Worm (Caenorhabditis elegans) whole organism, L4 larva: ENCODE measurements around the gene T19D2.13.
A peak's percentile ranks its signal among the peaks of the same experiment; 100 is the strongest.

ENCODE experiments used
- F10B5.3 ChIP-seq: sonication (generic microtip); optimal IDR thresholded peaks from 2 replicates; lab custom pipeline; 2016; ENCODE audit warnings: mild to moderate bottlenecking, missing genetic modification characterization, missing compliant biosample characterization
- F44E2.7 ChIP-seq: fragments of 200-800 bp; sonication (Bioruptor generic); IDR thresholded peaks from 2 replicates; pipeline ENCODE4 v2.1.2; 2022; ENCODE audit warnings: missing genetic modification characterization, missing compliant biosample characterization
- F49E8.2 ChIP-seq: sonication (generic microtip); optimal IDR thresholded peaks from 2 replicates; lab custom pipeline; 2016; ENCODE audit warnings: missing compliant biosample characterization, mild to moderate bottlenecking, missing genetic modification characterization, borderline replicate concordance
- T26A8.4 ChIP-seq: fragments of 200-800 bp; sonication (Bioruptor generic); IDR thresholded peaks from 2 replicates; pipeline ENCODE4 v1.3.6; 2022; ENCODE audit warnings: missing genetic modification characterization, missing compliant biosample characterization
- Y48G9A.11 ChIP-seq: fragments of 200-800 bp; sonication (Bioruptor generic); IDR thresholded peaks from 2 replicates; pipeline ENCODE4 v1.3.6; 2022; ENCODE audit warnings: missing genetic modification reagents, missing genetic modification characterization, missing compliant biosample characterization
- Y5F2A.4 ChIP-seq: fragments of 200-800 bp; sonication (Bioruptor generic); optimal IDR thresholded peaks from 2 replicates; lab custom pipeline; 2018; ENCODE audit warnings: mild to moderate bottlenecking, missing genetic modification characterization, missing compliant biosample characterization
- Y75B8A.6 ChIP-seq: fragments of 200-800 bp; sonication (Bioruptor generic); IDR thresholded peaks from 2 replicates; pipeline ENCODE4 v1.3.6; 2022; ENCODE audit warnings: missing genetic modification reagents, missing genetic modification characterization, missing compliant biosample characterization
- aha-1 ChIP-seq: fragments of 150-350 bp; peaks from one replicate; lab custom pipeline; 2014; ENCODE audit warnings: missing biosample characterization, missing genetic modification characterization
- aly-2 ChIP-seq: sonication (generic microtip); optimal IDR thresholded peaks from 2 replicates; lab custom pipeline; 2018; ENCODE audit warnings: missing biosample characterization, missing genetic modification characterization
- ama-1 ChIP-seq: fragments of 150-350 bp; optimal IDR thresholded peaks from 2 replicates; lab custom pipeline; 2014; ENCODE audit warnings: inconsistent platforms, mixed read lengths
- ceh-20 ChIP-seq: fragments of 200-800 bp; sonication (Bioruptor generic); IDR thresholded peaks from 2 replicates; pipeline ENCODE4 v1.3.6; 2022; ENCODE audit warnings: missing genetic modification reagents, missing genetic modification characterization, missing compliant biosample characterization
- ceh-44 ChIP-seq: fragments of 200-800 bp; sonication (Bioruptor generic); IDR thresholded peaks from 2 replicates; pipeline ENCODE4 v1.3.6; 2022; ENCODE audit warnings: missing genetic modification reagents, missing genetic modification characterization, missing compliant biosample characterization
- ceh-62 ChIP-seq: sonication (generic microtip); optimal IDR thresholded peaks from 2 replicates; lab custom pipeline; 2017; ENCODE audit warnings: missing biosample characterization, missing genetic modification characterization
- ceh-82 ChIP-seq: sonication (generic microtip); optimal IDR thresholded peaks from 2 replicates; lab custom pipeline; 2017; ENCODE audit warnings: missing biosample characterization, missing genetic modification characterization
- cey-2 ChIP-seq: sonication (generic microtip); optimal IDR thresholded peaks from 3 replicates; lab custom pipeline; 2017; ENCODE audit warnings: missing genetic modification characterization, mild to moderate bottlenecking, missing compliant biosample characterization, antibody characterized with exemption, borderline replicate concordance; ENCODE audit not compliant: insufficient read depth
- daf-16 ChIP-seq, 3 experiments: sonication (generic microtip); optimal IDR thresholded peaks; 2 replicates each; lab custom pipeline; 2016 to 2017; ENCODE audit warnings: missing genetic modification characterization in 3 of 3, missing genetic modification reagents in 3 of 3, mild to moderate bottlenecking in 2 of 3, missing compliant biosample characterization in 2 of 3, missing biosample characterization in 1 of 3, moderate library complexity in 1 of 3
- daf-19 ChIP-seq: fragments of 200-800 bp; sonication (Bioruptor generic); conservative IDR thresholded peaks from 2 replicates; pipeline ENCODE4 v1.3.6; 2022; ENCODE audit warnings: missing genetic modification characterization, missing compliant biosample characterization
- dmd-6 ChIP-seq: fragments of 200-800 bp; sonication (Bioruptor generic); IDR thresholded peaks from 2 replicates; pipeline ENCODE4 v1.3.6; 2022; ENCODE audit warnings: missing genetic modification reagents, missing genetic modification characterization, missing compliant biosample characterization
- dmd-8 ChIP-seq: fragments of 200-800 bp; sonication (Bioruptor generic); IDR thresholded peaks from 2 replicates; pipeline ENCODE4 v1.3.6; 2022; ENCODE audit warnings: missing genetic modification characterization, missing compliant biosample characterization
- dmd-9 ChIP-seq: fragments of 200-800 bp; sonication (Bioruptor generic); IDR thresholded peaks from 2 replicates; pipeline ENCODE4 v1.3.6; 2022; ENCODE audit warnings: missing genetic modification reagents, missing genetic modification characterization, missing compliant biosample characterization
- duxl-1 ChIP-seq: sonication (generic microtip); optimal IDR thresholded peaks from 2 replicates; lab custom pipeline; 2016; ENCODE audit warnings: mild to moderate bottlenecking, missing genetic modification characterization, moderate library complexity, missing compliant biosample characterization; ENCODE audit not compliant: poor library complexity
- dve-1 ChIP-seq: sonication (generic microtip); optimal IDR thresholded peaks from 2 replicates; lab custom pipeline; 2017; ENCODE audit warnings: antibody characterized with exemption, mild to moderate bottlenecking, missing genetic modification characterization, missing compliant biosample characterization; ENCODE audit not compliant: insufficient read depth
- hmg-1.1 ChIP-seq: fragments of 200-800 bp; sonication (Bioruptor generic); IDR thresholded peaks from 2 replicates; pipeline ENCODE4 v1.3.6; 2022; ENCODE audit warnings: missing genetic modification reagents, missing genetic modification characterization, missing compliant biosample characterization
- lim-7 ChIP-seq: fragments of 200-800 bp; sonication (Bioruptor generic); IDR thresholded peaks from 2 replicates; pipeline ENCODE4 v1.3.6; 2022; ENCODE audit warnings: missing genetic modification characterization, missing compliant biosample characterization
- lin-13 ChIP-seq: fragments of 150-350 bp; optimal IDR thresholded peaks from 2 replicates; lab custom pipeline; 2014; ENCODE audit warnings: missing biosample characterization, missing genetic modification reagents, missing genetic modification characterization
- lin-29 ChIP-seq: fragments of 200-800 bp; sonication (Bioruptor generic); IDR thresholded peaks from 2 replicates; pipeline ENCODE4 v1.3.6; 2022; ENCODE audit warnings: missing genetic modification reagents, missing genetic modification characterization, missing compliant biosample characterization
- lin-38 ChIP-seq: fragments of 200-800 bp; sonication (Bioruptor generic); IDR thresholded peaks from 2 replicates; pipeline ENCODE4 v1.3.6; 2022; ENCODE audit warnings: missing genetic modification reagents, missing genetic modification characterization, missing compliant biosample characterization
- lin-39 ChIP-seq: fragments of 150-350 bp; optimal IDR thresholded peaks from 2 replicates; lab custom pipeline; 2014; ENCODE audit warnings: missing biosample characterization, missing genetic modification reagents, missing genetic modification characterization
- lsy-2 ChIP-seq, 2 experiments: fragments of 150-350 bp in 1 of 2; sonication (generic microtip) in 1 of 2; optimal IDR thresholded peaks; 2 replicates each; lab custom pipeline; 2014 to 2017; ENCODE audit warnings: missing biosample characterization in 2 of 2, missing genetic modification characterization in 2 of 2
- mdt-29 ChIP-seq: fragments of 200-800 bp; sonication (Bioruptor generic); IDR thresholded peaks from 2 replicates; pipeline ENCODE4 v1.3.6; 2022; ENCODE audit warnings: missing genetic modification reagents, missing genetic modification characterization, missing compliant biosample characterization
- mep-1 ChIP-seq: fragments of 150-350 bp; sonication (generic microtip); optimal IDR thresholded peaks from 3 replicates; lab custom pipeline; 2014; ENCODE audit warnings: missing biosample characterization, missing genetic modification characterization
- mes-2 ChIP-seq: sonication (generic microtip); optimal IDR thresholded peaks from 2 replicates; lab custom pipeline; 2016; ENCODE audit warnings: missing genotype, mild to moderate bottlenecking, missing genetic modification characterization, missing compliant biosample characterization; ENCODE audit not compliant: poor library complexity, severe bottlenecking
- nhr-10 ChIP-seq: fragments of 150-350 bp; optimal IDR thresholded peaks from 2 replicates; lab custom pipeline; 2014; ENCODE audit warnings: missing biosample characterization, missing genetic modification characterization
- nhr-237 ChIP-seq: sonication (generic microtip); optimal IDR thresholded peaks from 2 replicates; lab custom pipeline; 2017; ENCODE audit warnings: missing biosample characterization, missing genetic modification characterization
- nhr-41 ChIP-seq: fragments of 200-800 bp; sonication (Bioruptor generic); IDR thresholded peaks from 2 replicates; pipeline ENCODE4 v1.3.6; 2022; ENCODE audit warnings: missing genetic modification reagents, missing genetic modification characterization, missing compliant biosample characterization
- nhr-48 ChIP-seq: sonication (generic microtip); optimal IDR thresholded peaks from 2 replicates; lab custom pipeline; 2016; ENCODE audit warnings: mild to moderate bottlenecking, missing genetic modification characterization, missing compliant biosample characterization
- nhr-76 ChIP-seq: fragments of 150-350 bp; optimal IDR thresholded peaks from 2 replicates; lab custom pipeline; 2014; ENCODE audit warnings: missing biosample characterization, missing genetic modification characterization
- nhr-77 ChIP-seq: fragments of 150-350 bp; optimal IDR thresholded peaks from 2 replicates; lab custom pipeline; 2014; ENCODE audit warnings: missing biosample characterization, missing genetic modification characterization
- pha-4 ChIP-seq, 2 experiments: fragments of 150-350 bp in 1 of 2; fragments of 200-800 bp in 1 of 2; sonication (Bioruptor generic) in 1 of 2; IDR thresholded peaks in 1 of 2; optimal IDR thresholded peaks in 1 of 2; 2 replicates each; pipeline versions ENCODE4 v1.3.6 to Lab custom; 2014 to 2022; ENCODE audit warnings: missing genetic modification characterization in 2 of 2, missing genetic modification reagents in 2 of 2, missing biosample characterization in 1 of 2, missing compliant biosample characterization in 1 of 2
- php-3 ChIP-seq: fragments of 200-800 bp; sonication (Bioruptor generic); IDR thresholded peaks from 2 replicates; pipeline ENCODE4 v1.3.6; 2022; ENCODE audit warnings: missing genetic modification reagents, missing genetic modification characterization, missing compliant biosample characterization
- rbr-2 ChIP-seq: sonication (generic microtip); optimal IDR thresholded peaks from 2 replicates; lab custom pipeline; 2016; ENCODE audit warnings: missing genotype, missing genetic modification characterization, missing compliant biosample characterization
- sdz-12 ChIP-seq: fragments of 200-800 bp; sonication (Bioruptor generic); optimal IDR thresholded peaks from 2 replicates; lab custom pipeline; 2018; ENCODE audit warnings: mild to moderate bottlenecking, missing genetic modification characterization, missing compliant biosample characterization
- set-16 ChIP-seq: fragments of 200-800 bp; sonication (Bioruptor generic); IDR thresholded peaks from 2 replicates; pipeline ENCODE4 v1.3.6; 2022; ENCODE audit warnings: missing genetic modification reagents, missing genetic modification characterization, missing compliant biosample characterization
- snpc-1.2 ChIP-seq: fragments of 200-800 bp; sonication (Bioruptor generic); IDR thresholded peaks from 2 replicates; pipeline ENCODE4 v1.3.6; 2022; ENCODE audit warnings: missing genetic modification reagents, missing genetic modification characterization, missing compliant biosample characterization
- spr-3 ChIP-seq: fragments of 200-800 bp; sonication (Bioruptor generic); optimal IDR thresholded peaks from 2 replicates; lab custom pipeline; 2018; ENCODE audit warnings: mild to moderate bottlenecking, missing genetic modification characterization, missing compliant biosample characterization
- unc-130 ChIP-seq: sonication (generic microtip); optimal IDR thresholded peaks from 2 replicates; lab custom pipeline; 2016; ENCODE audit warnings: missing genetic modification reagents, missing genetic modification characterization, missing compliant biosample characterization
- unc-39 ChIP-seq: sonication (generic microtip); optimal IDR thresholded peaks from 2 replicates; lab custom pipeline; 2017; ENCODE audit warnings: missing biosample characterization, missing genetic modification characterization
- zfp-3 ChIP-seq: fragments of 200-800 bp; sonication (Bioruptor generic); conservative IDR thresholded peaks from 2 replicates; pipeline ENCODE4 v1.3.6; 2022; ENCODE audit warnings: missing genetic modification reagents, missing genetic modification characterization, missing compliant biosample characterization
- ztf-11 ChIP-seq: fragments of 150-350 bp; optimal IDR thresholded peaks from 2 replicates; lab custom pipeline; 2014; ENCODE audit warnings: missing biosample characterization, missing genetic modification characterization

The T19D2.13 gene

ce11 chrX:3969980-3970403 is 27.8 kb upstream of the T19D2.13 start (continued):
- TF ChIP-seq lsy-2 (tag; optimal IDR thresholded peaks at IDR 0.05; lab: Kevin White, UChicago) (peak; percentile 34 to 67), Y5F2A.4 (GFP tag; lab: Kevin White, UChicago) (peak; percentile 59), ceh-82 (no peak), Y48G9A.11 (GFP tag; lab: Robert Waterston, UW) (peak; percentile 83), dmd-9 (GFP tag; lab: Robert Waterston, UW) (peak; percentile 85), ceh-44 (peak; percentile 44; the same call in 1 of the 2 replicates), snpc-1.2 (GFP tag; lab: Robert Waterston, UW) (peak; percentile 93), dmd-6 (GFP tag; lab: Robert Waterston, UW) (peak; percentile 75), ceh-20 (GFP tag; lab: Robert Waterston, UW) (peak; percentile 79), ceh-62 (tag; lab: Kevin White, UChicago) (no peak), T26A8.4 (GFP tag; lab: Robert Waterston, UW) (peak; percentile 83), dmd-8 (GFP tag; lab: Robert Waterston, UW) (peak; percentile 84), lin-39 (tag; lab: Kevin White, UChicago) (no peak), duxl-1 (tag; lab: Kevin White, UChicago) (peak; percentile 79), pha-4 (GFP tag; IDR thresholded peaks at IDR 0.05; lab: Robert Waterston, UW) (peak; percentile 88), pha-4 (tag; optimal IDR thresholded peaks at IDR 0.05; lab: Kevin White, UChicago) (no peak), daf-19 (no peak), nhr-77 (peak; percentile 66), nhr-41 (GFP tag; lab: Robert Waterston, UW) (peak; percentile 80), zfp-3 (GFP tag; lab: Robert Waterston, UW) (peak; percentile 78; the same call in 1 of the 2 replicates), lim-7 (GFP tag; lab: Robert Waterston, UW) (peak; percentile 80), aly-2 (tag; lab: Kevin White, UChicago) (no peak), mes-2 (tag; lab: Kevin White, UChicago) (peak; percentile 76), nhr-48 (tag; lab: Kevin White, UChicago) (peak; percentile 66), lin-13 (GFP tag; lab: Kevin White, UChicago) (peak; percentile 15), nhr-76 (no peak), cey-2 (tag; lab: Kevin White, UChicago) (no peak), nhr-237 (tag; lab: Kevin White, UChicago) (no peak), ztf-11 (tag; lab: Kevin White, UChicago) (no peak), F49E8.2 (tag; lab: Kevin White, UChicago) (peak; percentile 65), nhr-10 (tag; lab: Kevin White, UChicago) (no peak), dve-1 (tag; lab: Kevin White, UChicago) (peak; percentile 76), unc-130 (peak; percentile 62), php-3 (GFP tag; lab: Robert Waterston, UW) (peak; percentile 66; the same call in 1 of the 2 replicates), sdz-12 (GFP tag; lab: Kevin White, UChicago) (peak; percentile 69), mdt-29 (GFP tag; lab: Robert Waterston, UW) (peak; percentile 78), hmg-1.1 (GFP tag; lab: Robert Waterston, UW) (peak; percentile 94), aha-1 (tag; lab: Kevin White, UChicago) (peak; percentile 97), mep-1 (tag; lab: Kevin White, UChicago) (peak; percentile 88), lin-38 (GFP tag; lab: Robert Waterston, UW) (no peak; the same call in none of the 2 replicates), set-16 (GFP tag; lab: Robert Waterston, UW) (peak; percentile 66), F10B5.3 (tag; lab: Kevin White, UChicago) (no peak), lin-29 (GFP tag; lab: Robert Waterston, UW) (peak; percentile 66; the same call in 1 of the 2 replicates), unc-39 (tag; lab: Kevin White, UChicago) (no peak), ama-1 (lab: Kevin White, UChicago) (no peak), spr-3 (GFP tag; lab: Kevin White, UChicago) (peak; percentile 79), Y75B8A.6 (GFP tag; lab: Robert Waterston, UW) (0 out of 2 replicates have a peak, but pooled peaks have one; percentile 74), F44E2.7 (GFP tag; lab: Robert Waterston, UW) (peak; percentile 88; the same call in 1 of the 2 replicates), rbr-2 (peak; percentile 83), daf-16 (GFP tag; optimal IDR thresholded peaks at IDR 0.05; lab: Kevin White, UChicago) (peak; percentile 66 to 75), daf-16 (tag; optimal IDR thresholded peaks at IDR 0.05; lab: Kevin White, UChicago) (peak; percentile 86)
